Fruit fly (Drosophila melanogaster): ENCODE measurements around the gene CG42249.

- TF ChIP-seq Crg-1 (GFP tag; optimal IDR thresholded peaks at IDR 0.05) = no peak
- no peak for TF ChIP-seq cnc (optimal IDR thresholded peaks at IDR 0.05)
- no peak for TF ChIP-seq Hr96 (GFP tag; optimal IDR thresholded peaks at IDR 0.05)
- TF ChIP-seq kay (GFP tag; ENCODE audit: borderline replicate concordance) = no peak
Observed at dm6 chrX:11143820-11144219, 47.7 kb downstream of the CG42249 start, which contains the start of gene CG15201.
